Fruit fly (Drosophila melanogaster): ENCODE measurements around the gene CG14230.

CG14230 gene

dm6 chrX:19684048-19684447 lies 19.9 kb upstream of the CG14230 start:
- TF ChIP-seq pan (optimal IDR thresholded peaks at IDR 0.05): no peak
- TF ChIP-seq EcR (GFP tag; optimal IDR thresholded peaks at IDR 0.05): no peak
- TF ChIP-seq psq (optimal IDR thresholded peaks at IDR 0.05): no peak
- TF ChIP-seq CG8478 (optimal IDR thresholded peaks at IDR 0.05): no peak
- TF ChIP-seq usp (GFP tag; optimal IDR thresholded peaks at IDR 0.05): no peak
- TF ChIP-seq Dll (optimal IDR thresholded peaks at IDR 0.05): no peak

dm6 chrX:19688848-19689247 lies 15.1 kb upstream of the CG14230 start, which contains the start of gene CG14227:
TSS of gene CG14227 (minus strand) at chrX:19688948.
- no peak for TF ChIP-seq EcR (GFP tag; optimal IDR thresholded peaks at IDR 0.05)
- no peak for TF ChIP-seq usp (GFP tag; optimal IDR thresholded peaks at IDR 0.05)
- TF ChIP-seq Dll (optimal IDR thresholded peaks at IDR 0.05): no peak
- TF ChIP-seq CG8478 (optimal IDR thresholded peaks at IDR 0.05): no peak
- no peak for TF ChIP-seq pan (optimal IDR thresholded peaks at IDR 0.05)
- TF ChIP-seq psq (optimal IDR thresholded peaks at IDR 0.05): no peak

- TF ChIP-seq pan (optimal IDR thresholded peaks at IDR 0.05): no peak
- no peak for TF ChIP-seq CG8478 (optimal IDR thresholded peaks at IDR 0.05)
- no peak for TF ChIP-seq Dll (optimal IDR thresholded peaks at IDR 0.05)
- TF ChIP-seq psq (optimal IDR thresholded peaks at IDR 0.05): no peak
- TF ChIP-seq usp (GFP tag; optimal IDR thresholded peaks at IDR 0.05): no peak
- no peak for TF ChIP-seq EcR (GFP tag; optimal IDR thresholded peaks at IDR 0.05)
Observed at dm6 chrX:19690050-19690449, 13.9 kb upstream of the CG14230 start.

dm6 chrX:19692951-19693698 lies 10.9 kb upstream of the CG14230 start, which contains the start of gene Mer:
TSS of gene Mer (minus strand) at chrX:19693500.
- TF ChIP-seq pan (optimal IDR thresholded peaks at IDR 0.05) (no peak), psq (optimal IDR thresholded peaks at IDR 0.05) (no peak), usp (GFP tag; optimal IDR thresholded peaks at IDR 0.05) (no peak), CG8478 (optimal IDR thresholded peaks at IDR 0.05) (no peak), Dll (optimal IDR thresholded peaks at IDR 0.05) (no peak)

dm6 chrX:19694792-19695558 lies 9.0 kb upstream of the CG14230 start, which contains the start of gene CG14229:
TSS of gene CG14229 (minus strand) at chrX:19695250.
- TF ChIP-seq Dll (optimal IDR thresholded peaks at IDR 0.05) (no peak), psq (optimal IDR thresholded peaks at IDR 0.05) (no peak), CG8478 (optimal IDR thresholded peaks at IDR 0.05) (no peak), pan (optimal IDR thresholded peaks at IDR 0.05) (no peak), EcR (GFP tag; optimal IDR thresholded peaks at IDR 0.05) (no peak), usp (GFP tag; optimal IDR thresholded peaks at IDR 0.05) (no peak)

dm6 chrX:19696845-19697244 lies 7.1 kb upstream of the CG14230 start, which contains the start of gene Cdc42:
TSS of gene Cdc42 (plus strand) at chrX:19697091.
- TF ChIP-seq psq (optimal IDR thresholded peaks at IDR 0.05) (no peak), EcR (GFP tag; optimal IDR thresholded peaks at IDR 0.05) (no peak), pan (optimal IDR thresholded peaks at IDR 0.05) (no peak), Dll (optimal IDR thresholded peaks at IDR 0.05) (no peak), CG8478 (optimal IDR thresholded peaks at IDR 0.05) (no peak), usp (GFP tag; optimal IDR thresholded peaks at IDR 0.05) (no peak)

- TF ChIP-seq psq (optimal IDR thresholded peaks at IDR 0.05) (no peak), CG8478 (optimal IDR thresholded peaks at IDR 0.05) (peak; percentile 6), pan (optimal IDR thresholded peaks at IDR 0.05) (no peak), Dll (optimal IDR thresholded peaks at IDR 0.05) (peak; percentile 12), EcR (GFP tag; optimal IDR thresholded peaks at IDR 0.05) (no peak), usp (GFP tag; optimal IDR thresholded peaks at IDR 0.05) (no peak)
Observed at dm6 chrX:19697255-19697877, 6.6 kb upstream of the CG14230 start.

dm6 chrX:19701611-19702010 lies 2.4 kb upstream of the CG14230 start, which contains the start of gene Tcs4:
TSS of gene Tcs4 (minus strand) at chrX:19701755.
- TF ChIP-seq usp (GFP tag; optimal IDR thresholded peaks at IDR 0.05) (no peak), psq (optimal IDR thresholded peaks at IDR 0.05) (no peak), EcR (GFP tag; optimal IDR thresholded peaks at IDR 0.05) (no peak), CG8478 (optimal IDR thresholded peaks at IDR 0.05) (no peak), Dll (optimal IDR thresholded peaks at IDR 0.05) (no peak), pan (optimal IDR thresholded peaks at IDR 0.05) (no peak)

- no peak for TF ChIP-seq CG8478 (optimal IDR thresholded peaks at IDR 0.05)
- no peak for TF ChIP-seq EcR (GFP tag; optimal IDR thresholded peaks at IDR 0.05)
- TF ChIP-seq pan (optimal IDR thresholded peaks at IDR 0.05): no peak
Observed at dm6 chrX:19711936-19712335, 8.0 kb downstream of the CG14230 start.

dm6 chrX:19712898-19713627 lies 9.1 kb downstream of the CG14230 start, which contains the start of gene meso18E:
TSS of gene meso18E (minus strand) at chrX:19713045.
- TF ChIP-seq pan (optimal IDR thresholded peaks at IDR 0.05) (no peak), psq (optimal IDR thresholded peaks at IDR 0.05) (no peak)

- no peak for TF ChIP-seq usp (GFP tag; optimal IDR thresholded peaks at IDR 0.05)
- no peak for TF ChIP-seq CG8478 (optimal IDR thresholded peaks at IDR 0.05)
- TF ChIP-seq EcR (GFP tag; optimal IDR thresholded peaks at IDR 0.05): no peak
- TF ChIP-seq pan (optimal IDR thresholded peaks at IDR 0.05): no peak
- TF ChIP-seq psq (optimal IDR thresholded peaks at IDR 0.05): no peak
- TF ChIP-seq Dll (optimal IDR thresholded peaks at IDR 0.05): no peak
Observed at dm6 chrX:19714816-19715215, 10.8 kb downstream of the CG14230 start.
